Fruit fly (Drosophila melanogaster) whole organism, embryonic: ENCODE measurements around the gene Sec63.

Experiments
- Atf-2 ChIP-seq: fragments of 200-800 bp; sonication (Bioruptor generic); optimal IDR thresholded peaks from 2 replicates; lab custom pipeline; 2016; ENCODE audit warnings: missing biosample characterization, missing genetic modification characterization
- Atf6 ChIP-seq: fragments of 200-800 bp; sonication (Bioruptor generic); IDR thresholded peaks from 2 replicates; pipeline ENCODE4 v1.3.6; 2022; ENCODE audit warnings: missing biosample characterization, missing genetic modification characterization
- CG1024 ChIP-seq: fragments of 200-800 bp; sonication (Bioruptor generic); IDR thresholded peaks from 2 replicates; pipeline ENCODE4 v1.3.6; 2022; ENCODE audit warnings: missing biosample characterization, missing genetic modification characterization
- CG11560 ChIP-seq: fragments of 200-800 bp; sonication (Bioruptor generic); IDR thresholded peaks from 3 replicates; pipeline ENCODE4 v1.3.6; 2022; ENCODE audit warnings: missing biosample characterization, missing genetic modification characterization
- CG12744 ChIP-seq: fragments of 200-800 bp; sonication (Bioruptor generic); optimal IDR thresholded peaks from 2 replicates; lab custom pipeline; 2016; ENCODE audit warnings: missing biosample characterization, missing genetic modification characterization
- CG13624 ChIP-seq: fragments of 200-800 bp; sonication (Bioruptor generic); optimal IDR thresholded peaks from 2 replicates; lab custom pipeline; 2016; ENCODE audit warnings: missing biosample characterization, missing genetic modification characterization
- CG14050 ChIP-seq: fragments of 200-800 bp; sonication (Bioruptor generic); IDR thresholded peaks from 3 replicates; pipeline ENCODE4 v1.3.6; 2022; ENCODE audit warnings: missing biosample characterization, missing genetic modification characterization
- CG14667 ChIP-seq: fragments of 200-800 bp; sonication (Bioruptor generic); IDR thresholded peaks from 2 replicates; pipeline ENCODE4 v1.3.6; 2022; ENCODE audit warnings: missing biosample characterization, missing genetic modification characterization
- CG15696 ChIP-seq: fragments of 200-800 bp; sonication (Bioruptor generic); optimal IDR thresholded peaks from 2 replicates; lab custom pipeline; 2019; ENCODE audit warnings: missing biosample characterization, mild to moderate bottlenecking, missing genetic modification characterization, moderate library complexity
- CG1602 ChIP-seq: fragments of 200-800 bp; sonication (Bioruptor generic); optimal IDR thresholded peaks from 3 replicates; lab custom pipeline; 2016; ENCODE audit warnings: missing biosample characterization, missing genetic modification characterization
- CG18619 ChIP-seq: fragments of 200-800 bp; sonication (Bioruptor generic); optimal IDR thresholded peaks from 3 replicates; lab custom pipeline; 2017; ENCODE audit warnings: missing biosample characterization, mild to moderate bottlenecking, missing genetic modification characterization
- CG3065 ChIP-seq: fragments of 200-800 bp; sonication (Bioruptor generic); optimal IDR thresholded peaks from 2 replicates; lab custom pipeline; 2016; ENCODE audit warnings: missing biosample characterization, missing genetic modification characterization
- CG31388 ChIP-seq: fragments of 200-800 bp; sonication (Bioruptor generic); optimal IDR thresholded peaks from 2 replicates; lab custom pipeline; 2016; ENCODE audit warnings: missing biosample characterization, missing genetic modification characterization
- CG3281 ChIP-seq: fragments of 200-800 bp; sonication (Bioruptor generic); optimal IDR thresholded peaks from 3 replicates; lab custom pipeline; 2017; ENCODE audit warnings: missing biosample characterization, mild to moderate bottlenecking, missing genetic modification characterization
- CG34224 ChIP-seq: fragments of 200-800 bp; sonication (Bioruptor generic); IDR thresholded peaks from 3 replicates; pipeline ENCODE4 v1.3.6; 2022; ENCODE audit warnings: missing biosample characterization, missing genetic modification characterization; ENCODE audit not compliant: partially characterized antibody
- CG4424 ChIP-seq: fragments of 200-800 bp; sonication (Bioruptor generic); optimal IDR thresholded peaks from 3 replicates; lab custom pipeline; 2016; ENCODE audit warnings: missing biosample characterization, missing genetic modification characterization
- CG6765 ChIP-seq: fragments of 200-800 bp; sonication (Bioruptor generic); optimal IDR thresholded peaks from 3 replicates; lab custom pipeline; 2017; ENCODE audit warnings: missing biosample characterization, mild to moderate bottlenecking, missing genetic modification characterization
- CG7271 ChIP-seq: fragments of 200-800 bp; sonication (Bioruptor generic); optimal IDR thresholded peaks from 2 replicates; lab custom pipeline; 2018; ENCODE audit warnings: missing biosample characterization, mild to moderate bottlenecking, missing genetic modification characterization, moderate library complexity
- CG7786 ChIP-seq: fragments of 200-800 bp; sonication (Bioruptor generic); optimal IDR thresholded peaks from 2 replicates; lab custom pipeline; 2016; ENCODE audit warnings: missing biosample characterization, missing genetic modification characterization
- CG9609 ChIP-seq: fragments of 200-800 bp; sonication (Bioruptor generic); optimal IDR thresholded peaks from 3 replicates; lab custom pipeline; 2016; ENCODE audit warnings: missing biosample characterization, missing genetic modification characterization
- CG9932 ChIP-seq: fragments of 200-800 bp; sonication (Bioruptor generic); IDR thresholded peaks from 2 replicates; pipeline ENCODE4 v1.3.6; 2022; ENCODE audit warnings: missing biosample characterization, missing genetic modification characterization
- CkIIα-i1 ChIP-seq: fragments of 200-800 bp; sonication (Bioruptor generic); IDR thresholded peaks from 2 replicates; pipeline ENCODE4 v1.3.6; 2022; ENCODE audit warnings: missing biosample characterization, missing genetic modification characterization
- D19B ChIP-seq: fragments of 200-800 bp; sonication (Bioruptor generic); optimal IDR thresholded peaks from 2 replicates; lab custom pipeline; 2017; ENCODE audit warnings: missing biosample characterization, mild to moderate bottlenecking, missing genetic modification characterization
- Eip74EF ChIP-seq, 2 experiments: fragments of 200-800 bp in 1 of 2; fragments of >200 bp in 1 of 2; sonication (Bioruptor generic) in 1 of 2; optimal IDR thresholded peaks; 2 replicates each; lab custom pipeline; 2017 to 2019; ENCODE audit warnings: missing biosample characterization in 2 of 2, missing genetic modification characterization in 2 of 2, mild to moderate bottlenecking in 1 of 2, moderate library complexity in 1 of 2
- GATAe ChIP-seq: fragments of 200-800 bp; sonication (Bioruptor generic); conservative IDR thresholded peaks from 2 replicates; pipeline ENCODE4 v1.3.6; 2022; ENCODE audit warnings: missing biosample characterization, missing genetic modification characterization
- HmgZ ChIP-seq: fragments of 200-800 bp; sonication (Bioruptor generic); optimal IDR thresholded peaks from 2 replicates; lab custom pipeline; 2018; ENCODE audit warnings: missing biosample characterization, mild to moderate bottlenecking, missing genetic modification characterization
- Hsf ChIP-seq: fragments of 200-800 bp; sonication (Bioruptor generic); optimal IDR thresholded peaks from 3 replicates; lab custom pipeline; 2016; ENCODE audit warnings: missing biosample characterization, missing genetic modification characterization
- Lhr ChIP-seq: fragments of 200-800 bp; sonication (Bioruptor generic); optimal IDR thresholded peaks from 3 replicates; lab custom pipeline; 2017; ENCODE audit warnings: mild to moderate bottlenecking, missing biosample characterization, missing genetic modification reagents, missing genetic modification characterization
- Lpt ChIP-seq: fragments of >200 bp; optimal IDR thresholded peaks from 2 replicates; lab custom pipeline; 2018; ENCODE audit warnings: missing biosample characterization, missing genetic modification characterization
- Med ChIP-seq: fragments of 200-800 bp; sonication (Bioruptor generic); peaks from one replicate; lab custom pipeline; 2016; ENCODE audit warnings: missing biosample characterization, missing genetic modification characterization, mild to moderate bottlenecking, inconsistent platforms, moderate library complexity
- Meics ChIP-seq: fragments of 200-800 bp; sonication (Bioruptor generic); optimal IDR thresholded peaks from 2 replicates; lab custom pipeline; 2017; ENCODE audit warnings: missing biosample characterization, mild to moderate bottlenecking, missing genetic modification characterization
- Oli ChIP-seq: fragments of 200-800 bp; sonication (Bioruptor generic); optimal IDR thresholded peaks from 2 replicates; lab custom pipeline; 2018; ENCODE audit warnings: missing biosample characterization, mild to moderate bottlenecking, missing genetic modification characterization, moderate library complexity
- PHDP ChIP-seq: fragments of 200-800 bp; sonication (Bioruptor generic); optimal IDR thresholded peaks from 3 replicates; lab custom pipeline; 2018; ENCODE audit warnings: missing biosample characterization, mild to moderate bottlenecking, missing genetic modification characterization, moderate library complexity
- Ptx1 ChIP-seq: fragments of 200-800 bp; sonication (Bioruptor generic); IDR thresholded peaks from 2 replicates; pipeline ENCODE4 v1.3.6; 2022; ENCODE audit warnings: missing biosample characterization, missing genetic modification characterization
- Ravus ChIP-seq: fragments of 200-800 bp; sonication (Bioruptor generic); IDR thresholded peaks from 2 replicates; pipeline ENCODE4 v1.3.6; 2022; ENCODE audit warnings: missing biosample characterization, missing genetic modification characterization
- Rx ChIP-seq: fragments of 200-800 bp; sonication (Bioruptor generic); IDR thresholded peaks from 2 replicates; pipeline ENCODE4 v1.3.6; 2022; ENCODE audit warnings: missing biosample characterization, missing genetic modification characterization
- Taf1 ChIP-seq: fragments of 200-800 bp; sonication (Bioruptor generic); IDR thresholded peaks from 2 replicates; pipeline ENCODE4 v1.3.6; 2022; ENCODE audit warnings: missing biosample characterization, missing genetic modification characterization
- br ChIP-seq: fragments of >200 bp; optimal IDR thresholded peaks from 2 replicates; lab custom pipeline; 2017
- chinmo ChIP-seq: fragments of 200-800 bp; sonication (Bioruptor generic); IDR thresholded peaks from 4 replicates; pipeline ENCODE4 v1.3.6; 2022; ENCODE audit warnings: missing biosample characterization, missing genetic modification characterization; ENCODE audit not compliant: partially characterized antibody
- dan ChIP-seq: fragments of 200-800 bp; sonication (Bioruptor generic); IDR thresholded peaks from 2 replicates; pipeline ENCODE4 v1.3.6; 2022; ENCODE audit warnings: missing biosample characterization, missing genetic modification characterization
- dysf ChIP-seq: fragments of 200-800 bp; sonication (Bioruptor generic); IDR thresholded peaks from 3 replicates; pipeline ENCODE4 v1.3.6; 2022; ENCODE audit warnings: missing biosample characterization, missing genetic modification characterization
- esg ChIP-seq: fragments of 200-800 bp; sonication (Bioruptor generic); conservative IDR thresholded peaks from 2 replicates; pipeline ENCODE4 v1.3.6; 2022; ENCODE audit warnings: missing biosample characterization, missing genetic modification characterization
- fd3F ChIP-seq: fragments of 200-800 bp; sonication (Bioruptor generic); optimal IDR thresholded peaks from 2 replicates; lab custom pipeline; 2018; ENCODE audit warnings: missing biosample characterization, mild to moderate bottlenecking, missing genetic modification characterization, moderate library complexity
- gcm ChIP-seq: fragments of 200-800 bp; sonication (Bioruptor generic); optimal IDR thresholded peaks from 2 replicates; lab custom pipeline; 2019; ENCODE audit warnings: missing biosample characterization, mild to moderate bottlenecking, missing genetic modification characterization, moderate library complexity
- ind ChIP-seq: fragments of 200-800 bp; sonication (Bioruptor generic); optimal IDR thresholded peaks from 3 replicates; lab custom pipeline; 2016; ENCODE audit warnings: missing biosample characterization, missing genetic modification characterization
- lbe ChIP-seq: fragments of 200-800 bp; sonication (Bioruptor generic); optimal IDR thresholded peaks from 2 replicates; lab custom pipeline; 2016; ENCODE audit warnings: missing biosample characterization, mild to moderate bottlenecking, missing genetic modification characterization
- lilli ChIP-seq: fragments of 200-800 bp; sonication (Bioruptor generic); optimal IDR thresholded peaks from 3 replicates; lab custom pipeline; 2016; ENCODE audit warnings: missing biosample characterization, missing genetic modification characterization
- mam ChIP-seq: fragments of 200-800 bp; sonication (Bioruptor generic); optimal IDR thresholded peaks from 3 replicates; lab custom pipeline; 2016; ENCODE audit warnings: missing biosample characterization, missing genetic modification characterization
- nmo ChIP-seq: fragments of 200-800 bp; sonication (Bioruptor generic); optimal IDR thresholded peaks from 2 replicates; lab custom pipeline; 2018; ENCODE audit warnings: missing biosample characterization, mild to moderate bottlenecking, missing genetic modification characterization, moderate library complexity
- slp2 ChIP-seq: fragments of 200-800 bp; sonication (Bioruptor generic); optimal IDR thresholded peaks from 2 replicates; lab custom pipeline; 2016; ENCODE audit warnings: missing biosample characterization, missing genetic modification characterization
- so ChIP-seq: fragments of 200-800 bp; sonication (Bioruptor generic); IDR thresholded peaks from 3 replicates; pipeline ENCODE4 v1.3.6; 2022; ENCODE audit warnings: missing biosample characterization, missing genetic modification characterization
- tna ChIP-seq: fragments of 200-800 bp; sonication (Bioruptor generic); IDR thresholded peaks from 2 replicates; pipeline ENCODE4 v1.3.6; 2022; ENCODE audit warnings: missing biosample characterization, missing genetic modification characterization; ENCODE audit not compliant: partially characterized antibody

The Sec63 gene

dm6 chr3L:7359827-7360323 lies 486 bp upstream of the Sec63 start, which contains the start of gene pst (continued):
- TF ChIP-seq HmgZ (tag; lab: Kevin White, UChicago) (peak; percentile 11), CG11560 (no peak), br (lab: Kevin White, UChicago) (no peak), CG13624 (GFP tag; lab: Kevin White, UChicago) (peak; percentile 63), CG1024 (no peak), Eip74EF (GFP tag; optimal IDR thresholded peaks at IDR 0.05; lab: Kevin White, UChicago) (peak in 1 of 2 experiments; percentile 68), CG7786 (GFP tag; lab: Kevin White, UChicago) (peak; percentile 20), dysf (GFP tag; lab: Robert Waterston, UW) (0 out of 3 replicates have a peak, but pooled peaks have one; percentile 26), CG3281 (peak; percentile 62), Med (peak; percentile 78), CG7271 (tag; lab: Kevin White, UChicago) (no peak), chinmo (GFP tag; lab: Robert Waterston, UW) (peak; percentile 53; the same call in 2 of the 4 replicates), GATAe (GFP tag; lab: Robert Waterston, UW) (no peak), tna (GFP tag; lab: Robert Waterston, UW) (peak; percentile 25), CG18619 (GFP tag; lab: Kevin White, UChicago) (no peak), CG14050 (GFP tag; lab: Robert Waterston, UW) (no peak), CG12744 (GFP tag; lab: Kevin White, UChicago) (peak; percentile 2), Lhr (GFP tag; lab: Kevin White, UChicago) (no peak), CkIIα-i1 (GFP tag; lab: Robert Waterston, UW) (no peak), esg (no peak), Oli (no peak), CG34224 (GFP tag; lab: Robert Waterston, UW) (no peak), mam (GFP tag; lab: Kevin White, UChicago) (no peak), ind (GFP tag; lab: Kevin White, UChicago) (no peak), CG9932 (GFP tag; lab: Robert Waterston, UW) (no peak), CG3065 (GFP tag; lab: Kevin White, UChicago) (no peak), Ravus (GFP tag; lab: Robert Waterston, UW) (no peak), CG15696 (tag; lab: Kevin White, UChicago) (no peak), fd3F (GFP tag; lab: Kevin White, UChicago) (no peak), Atf6 (GFP tag; lab: Robert Waterston, UW) (peak; percentile 66), Meics (GFP tag; lab: Kevin White, UChicago) (no peak), CG1602 (no peak), Lpt (GFP tag; lab: Kevin White, UChicago) (no peak), CG9609 (no peak), dan (GFP tag; lab: Robert Waterston, UW) (no peak), lilli (GFP tag; lab: Kevin White, UChicago) (no peak), Taf1 (GFP tag; lab: Robert Waterston, UW) (no peak), gcm (GFP tag; lab: Kevin White, UChicago) (no peak), PHDP (tag; lab: Kevin White, UChicago) (peak; percentile 40), lbe (GFP tag; lab: Kevin White, UChicago) (no peak), so (GFP tag; lab: Robert Waterston, UW) (no peak; the same call in 2 of the 3 replicates), CG4424 (GFP tag; lab: Kevin White, UChicago) (no peak), Hsf (GFP tag; lab: Kevin White, UChicago) (no peak), slp2 (GFP tag; lab: Kevin White, UChicago) (no peak), Ptx1 (GFP tag; lab: Robert Waterston, UW) (no peak), CG6765 (GFP tag; lab: Kevin White, UChicago) (peak; percentile 23), CG14667 (GFP tag; lab: Robert Waterston, UW) (no peak), D19B (GFP tag; lab: Kevin White, UChicago) (peak; percentile 57), CG31388 (GFP tag; lab: Kevin White, UChicago) (no peak), nmo (GFP tag; lab: Kevin White, UChicago) (no peak), Rx (no peak), Atf-2 (GFP tag; lab: Kevin White, UChicago) (peak; percentile 14)
